Fruit fly (Drosophila melanogaster): ENCODE results near the gene Vha100-4.

Vha100-4 gene

DNA sequence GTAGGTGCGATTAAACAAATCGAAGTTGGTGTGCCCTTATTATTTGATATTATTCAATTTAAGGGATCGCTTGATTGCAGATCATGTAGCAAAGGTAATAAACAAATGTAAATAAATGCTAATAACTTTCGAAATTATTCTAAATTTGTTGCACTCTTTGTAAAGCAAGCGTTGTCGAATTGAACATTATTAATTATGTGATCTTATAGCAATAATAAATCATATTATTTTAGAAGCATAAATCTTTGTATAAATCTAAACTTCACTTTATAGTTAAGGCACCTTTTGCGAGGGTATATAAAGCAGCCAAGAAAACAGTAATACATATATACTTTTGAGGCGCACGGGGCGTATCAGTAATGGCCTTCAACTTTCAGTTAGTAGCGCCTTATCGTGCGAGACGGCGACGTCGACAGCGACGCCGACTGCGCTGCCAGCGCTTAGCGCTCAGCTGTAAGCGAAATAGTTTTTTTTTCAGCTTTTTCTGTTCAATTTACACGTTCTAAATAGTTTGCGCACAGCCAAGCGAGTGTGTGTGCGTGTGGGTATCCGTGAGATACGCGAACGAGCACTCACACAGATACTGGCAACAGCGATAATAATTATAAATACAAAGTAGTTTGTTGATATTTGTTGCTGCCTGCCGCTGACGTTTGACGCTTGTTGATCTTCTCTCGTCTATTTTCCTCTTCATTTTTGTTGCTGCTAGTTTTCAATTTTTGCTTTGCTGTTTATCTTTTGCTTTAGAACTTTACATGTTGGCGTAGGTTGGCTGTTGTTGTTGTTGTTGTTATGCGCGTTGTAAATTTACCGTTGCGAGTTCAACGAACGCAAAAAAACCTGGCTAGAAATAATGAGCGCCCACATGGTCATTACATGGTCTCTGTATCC, 49.5 kb upstream of the Vha100-4 start (continued):
- TF ChIP-seq CG16863 (GFP tag; optimal IDR thresholded peaks at IDR 0.05) (peak; percentile 24), vfl (GFP tag; optimal IDR thresholded peaks at IDR 0.05) (no peak), NC2α (GFP tag; optimal IDR thresholded peaks at IDR 0.05) (peak; percentile 44), da (GFP tag; optimal IDR thresholded peaks at IDR 0.05) (no peak), her (GFP tag; optimal IDR thresholded peaks at IDR 0.05) (peak; percentile 55), D (optimal IDR thresholded peaks at IDR 0.05) (no peak), D (GFP tag; optimal IDR thresholded peaks at IDR 0.05) (no peak), gem (tag; optimal IDR thresholded peaks at IDR 0.05) (peak; percentile 77), ro (GFP tag; IDR thresholded peaks at IDR 0.05) (no peak), rib (GFP tag; IDR thresholded peaks at IDR 0.05) (peak; percentile 55; the same call in 1 of the 2 replicates), CG31388 (GFP tag; optimal IDR thresholded peaks at IDR 0.05) (no peak), CG12155 (GFP tag; optimal IDR thresholded peaks at IDR 0.05) (peak; percentile 37), HLH4C (GFP tag; IDR thresholded peaks at IDR 0.05; ENCODE audit: partially characterized antibody) (no peak), CG8089 (GFP tag; optimal IDR thresholded peaks at IDR 0.05) (peak; percentile 15), fd96Cb (tag; optimal IDR thresholded peaks at IDR 0.05) (peak; percentile 37), Sry-δ (GFP tag; optimal IDR thresholded peaks at IDR 0.05) (no peak), kay (GFP tag; optimal IDR thresholded peaks at IDR 0.05) (no peak), CG2129 (GFP tag; IDR thresholded peaks at IDR 0.05; ENCODE audit: partially characterized antibody) (no peak), sim (GFP tag; IDR thresholded peaks at IDR 0.05) (no peak), CG18619 (GFP tag; optimal IDR thresholded peaks at IDR 0.05) (peak; percentile 31), Mad (GFP tag; optimal IDR thresholded peaks at IDR 0.05) (no peak), BtbVII (GFP tag; optimal IDR thresholded peaks at IDR 0.05) (peak; percentile 57), CG9797 (GFP tag; optimal IDR thresholded peaks at IDR 0.05) (no peak), dan (GFP tag; IDR thresholded peaks at IDR 0.05) (no peak), slou (GFP tag; optimal IDR thresholded peaks at IDR 0.05) (peak; percentile 41), CkIIα-i1 (GFP tag; IDR thresholded peaks at IDR 0.05) (no peak), sd (tag; optimal IDR thresholded peaks at IDR 0.05) (peak; percentile 77), CG18011 (GFP tag; optimal IDR thresholded peaks at IDR 0.05) (peak; percentile 3), CG12391 (tag; optimal IDR thresholded peaks at IDR 0.05) (peak; percentile 52), CG13123 (GFP tag; optimal IDR thresholded peaks at IDR 0.05) (peak; percentile 16), tx (GFP tag; optimal IDR thresholded peaks at IDR 0.05) (no peak), pan (optimal IDR thresholded peaks at IDR 0.05) (no peak), pan (GFP tag; optimal IDR thresholded peaks at IDR 0.05 in 1 of 2, IDR thresholded peaks at IDR 0.05 in 1 of 2) (peak in 1 of 2 experiments; percentile 29), CG6175 (GFP tag; IDR thresholded peaks at IDR 0.05) (no peak), Max (GFP tag; optimal IDR thresholded peaks at IDR 0.05) (no peak), CG10321 (GFP tag; IDR thresholded peaks at IDR 0.05) (no peak), ci (GFP tag; IDR thresholded peaks at IDR 0.05) (0 out of 3 replicates have a peak, but pooled peaks have one; percentile 37), Hr78 (GFP tag; optimal IDR thresholded peaks at IDR 0.05) (peak in 1 of 2 experiments; percentile 2), CG8290 (GFP tag; optimal IDR thresholded peaks at IDR 0.05) (no peak), CG8290 (tag; optimal IDR thresholded peaks at IDR 0.05) (peak in 1 of 2 experiments; percentile 34), Six4 (GFP tag; optimal IDR thresholded peaks at IDR 0.05) (no peak), CG10565 (GFP tag; optimal IDR thresholded peaks at IDR 0.05) (no peak), GATAe (GFP tag; conservative IDR thresholded peaks at IDR 0.05) (peak; percentile 11; the same call in 1 of the 2 replicates), shn (GFP tag; optimal IDR thresholded peaks at IDR 0.05) (peak; percentile 22), CG10959 (GFP tag; IDR thresholded peaks at IDR 0.05) (peak; percentile 31; the same call in 1 of the 2 replicates), CG17186 (GFP tag; optimal IDR thresholded peaks at IDR 0.05) (no peak), CG3995 (GFP tag; optimal IDR thresholded peaks at IDR 0.05) (no peak), Vsx1 (GFP tag; optimal IDR thresholded peaks at IDR 0.05) (peak; percentile 68), jumu (GFP tag; optimal IDR thresholded peaks at IDR 0.05) (no peak), dmrt11E (tag; optimal IDR thresholded peaks at IDR 0.05) (peak; percentile 34)

Data from whole organism, embryonic.